Fruit fly (Drosophila melanogaster) whole organism, wandering third instar larva: ENCODE results near the gene CG34117.

Experiments used
- CG9705 ChIP-seq: fragments of 200-800 bp; sonication (Bioruptor generic); optimal IDR thresholded peaks from 2 replicates; lab custom pipeline; 2018; ENCODE audit warnings: missing biosample characterization, mild to moderate bottlenecking, missing genetic modification characterization
- Hr78 ChIP-seq: fragments of >200 bp; optimal IDR thresholded peaks from 2 replicates; lab custom pipeline; 2017; ENCODE audit warnings: missing biosample characterization, missing genetic modification characterization
- Jra ChIP-seq: sonication (Bioruptor generic); optimal IDR thresholded peaks from 2 replicates; lab custom pipeline; 2016; ENCODE audit warnings: missing biosample characterization, missing genetic modification characterization
- OdsH ChIP-seq: fragments of 200-800 bp; sonication (Bioruptor generic); optimal IDR thresholded peaks from 2 replicates; lab custom pipeline; 2016; ENCODE audit warnings: missing biosample characterization, mild to moderate bottlenecking, missing genetic modification characterization
- dl ChIP-seq, 2 experiments: fragments of 175-275, 200-275 bp in 1 of 2; fragments of 200-275 bp in 1 of 2; sonication (Bioruptor generic); optimal IDR thresholded peaks; lab custom pipeline; 2018; ENCODE audit warnings: mild to moderate bottlenecking in 2 of 2, missing biosample characterization in 2 of 2, missing genetic modification characterization in 2 of 2, moderate library complexity in 2 of 2; ENCODE audit not compliant: partially characterized antibody in 2 of 2, insufficient read depth in 1 of 2
- fru ChIP-seq: fragments of 200-800 bp; sonication (Bioruptor generic); optimal IDR thresholded peaks from 3 replicates; lab custom pipeline; 2016; ENCODE audit warnings: missing biosample characterization, mild to moderate bottlenecking, missing genetic modification characterization
- h ChIP-seq: fragments of 200-800 bp; sonication (Bioruptor generic); optimal IDR thresholded peaks from 3 replicates; lab custom pipeline; 2016; ENCODE audit warnings: missing biosample characterization, mild to moderate bottlenecking, missing genetic modification characterization
- lola ChIP-seq: fragments of >200 bp; optimal IDR thresholded peaks from 2 replicates; lab custom pipeline; 2017; ENCODE audit warnings: missing biosample characterization, missing genetic modification characterization
- psq ChIP-seq: fragments of 200-800 bp; sonication (Bioruptor generic); optimal IDR thresholded peaks from 3 replicates; lab custom pipeline; 2017; ENCODE audit warnings: missing biosample characterization, mild to moderate bottlenecking, missing genetic modification characterization, moderate library complexity
- usp ChIP-seq: fragments of >200 bp; optimal IDR thresholded peaks from 2 replicates; lab custom pipeline; 2017; ENCODE audit warnings: missing biosample characterization, missing genetic modification characterization

DNA sequence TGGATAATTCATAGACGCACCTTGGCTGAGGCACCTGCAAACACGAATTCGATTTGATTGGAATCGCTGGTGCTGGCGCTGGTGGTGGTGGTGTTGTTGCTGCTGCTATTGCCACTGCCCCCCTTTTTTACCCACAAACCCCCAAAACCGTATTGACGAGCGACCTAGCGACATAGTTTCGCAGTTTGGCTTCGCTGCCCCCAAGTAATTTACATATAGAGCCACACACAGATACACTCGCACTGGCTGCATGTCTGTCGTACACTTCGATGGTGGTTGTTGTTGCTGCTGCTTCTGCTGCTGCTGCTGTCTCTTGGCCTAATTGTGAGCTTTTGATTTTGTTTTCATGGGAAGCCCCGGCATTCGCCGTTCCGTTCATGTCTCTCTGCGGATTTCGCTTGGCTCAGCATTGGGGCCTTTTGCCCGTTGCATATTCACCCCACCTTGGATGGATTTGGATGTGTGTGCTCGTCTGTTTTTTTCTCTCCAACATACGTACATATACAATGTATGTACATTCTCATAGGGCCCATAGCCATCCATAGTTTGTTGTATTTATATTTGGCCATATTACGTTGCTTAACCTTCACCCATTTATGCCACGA lies 24.3 kb upstream of the CG34117 start:
- TF ChIP-seq psq (GFP tag; lab: Kevin White, UChicago), result no peak
- TF ChIP-seq usp (GFP tag; lab: Kevin White, UChicago), result no peak
- TF ChIP-seq Hr78, result no peak
- TF ChIP-seq fru (GFP tag; lab: Kevin White, UChicago), result no peak
- TF ChIP-seq h (GFP tag; lab: Kevin White, UChicago), result no peak
- TF ChIP-seq Jra (GFP tag; lab: Kevin White, UChicago), result no peak
- no peak for TF ChIP-seq CG9705 (GFP tag; lab: Kevin White, UChicago)
- no peak for TF ChIP-seq lola (GFP tag; lab: Kevin White, UChicago)
- no peak for TF ChIP-seq OdsH (GFP tag; lab: Kevin White, UChicago)
- TF ChIP-seq dl (GFP tag; optimal IDR thresholded peaks at IDR 0.05; lab: Kevin White, UChicago; ENCODE audit: insufficient read depth in 1 of 2, partially characterized antibody in 2 of 2), result no peak
